Worm (Caenorhabditis elegans): ENCODE measurements around the gene ZK512.1.

ZK512.1 gene

DNA sequence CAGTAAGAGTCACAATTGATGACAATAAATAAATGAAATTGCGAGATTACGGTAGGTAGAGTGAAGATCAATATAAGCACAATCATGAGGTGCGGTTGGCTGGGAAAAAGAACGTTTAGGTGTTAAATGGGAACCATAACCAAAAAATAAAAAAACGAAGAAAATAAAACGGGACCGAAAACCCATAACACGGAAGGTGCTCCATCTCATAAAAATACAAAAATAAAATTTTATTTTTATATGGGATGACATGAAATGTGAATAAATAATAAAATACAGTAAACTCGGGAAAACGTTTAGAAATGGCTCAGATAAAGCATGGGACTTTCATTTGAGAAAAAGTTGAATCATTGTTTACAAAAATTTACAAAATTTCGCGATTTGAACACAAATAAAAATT is 39.2 kb upstream of the ZK512.1 start, which contains the start of gene F02A9.7:
Gene F02A9.7, minus strand, starts transcription at position 101 of the 400 bp plus-strand sequence.
- TF ChIP-seq lin-26 (GFP tag; IDR thresholded peaks at IDR 0.05) (no peak), rpc-1 (optimal IDR thresholded peaks at IDR 0.05) (no peak), rpc-1 (tag; optimal IDR thresholded peaks at IDR 0.05) (no peak), F49E8.2 (tag; optimal IDR thresholded peaks at IDR 0.05; ENCODE audit: insufficient read depth) (no peak), F39B2.1 (GFP tag; IDR thresholded peaks at IDR 0.05) (no peak), rec-8 (tag; optimal IDR thresholded peaks at IDR 0.05) (no peak), nhr-120 (GFP tag; IDR thresholded peaks at IDR 0.05) (no peak), xnd-1 (tag; optimal IDR thresholded peaks at IDR 0.05) (no peak), gei-17 (GFP tag; optimal IDR thresholded peaks at IDR 0.05) (no peak), aptf-3 (GFP tag; IDR thresholded peaks at IDR 0.05) (no peak), ceh-79 (tag; optimal IDR thresholded peaks at IDR 0.05) (no peak), hlh-12 (tag; optimal IDR thresholded peaks at IDR 0.05) (no peak), sdz-38 (tag; optimal IDR thresholded peaks at IDR 0.05) (no peak), C17E4.6 (GFP tag; IDR thresholded peaks at IDR 0.05) (no peak), pbrm-1 (GFP tag; IDR thresholded peaks at IDR 0.05) (no peak)

DNA sequence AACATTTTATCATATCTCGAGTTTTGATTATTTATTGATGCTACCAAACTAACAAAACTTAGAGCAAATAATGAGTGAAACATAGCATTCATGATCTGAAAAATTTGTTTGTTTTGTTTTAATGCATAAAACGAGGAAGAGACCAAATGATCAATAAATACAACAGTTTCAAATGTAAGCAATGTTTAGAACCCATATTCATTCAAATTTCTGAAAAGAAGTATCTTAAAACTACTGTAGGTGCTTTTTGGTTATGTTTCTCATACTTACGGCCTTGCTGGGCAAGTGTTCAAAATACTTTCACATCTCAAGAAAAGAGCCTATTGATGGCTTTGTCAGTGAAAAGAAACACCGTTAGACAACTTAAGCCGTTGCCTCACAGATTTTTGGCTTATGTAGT is 37.0 kb upstream of the ZK512.1 start, which contains the start of gene F02A9.1:
Gene F02A9.1, minus strand, starts transcription at position 101 of the 400 bp plus-strand sequence.
- TF ChIP-seq bed-1 (GFP tag; IDR thresholded peaks at IDR 0.05) = no peak
- TF ChIP-seq madf-10 (tag; optimal IDR thresholded peaks at IDR 0.05) = no peak
- no peak for TF ChIP-seq Y79H2A.3 (GFP tag; conservative IDR thresholded peaks at IDR 0.05)
- no peak for TF ChIP-seq K12H6.12 (tag; optimal IDR thresholded peaks at IDR 0.05)

DNA sequence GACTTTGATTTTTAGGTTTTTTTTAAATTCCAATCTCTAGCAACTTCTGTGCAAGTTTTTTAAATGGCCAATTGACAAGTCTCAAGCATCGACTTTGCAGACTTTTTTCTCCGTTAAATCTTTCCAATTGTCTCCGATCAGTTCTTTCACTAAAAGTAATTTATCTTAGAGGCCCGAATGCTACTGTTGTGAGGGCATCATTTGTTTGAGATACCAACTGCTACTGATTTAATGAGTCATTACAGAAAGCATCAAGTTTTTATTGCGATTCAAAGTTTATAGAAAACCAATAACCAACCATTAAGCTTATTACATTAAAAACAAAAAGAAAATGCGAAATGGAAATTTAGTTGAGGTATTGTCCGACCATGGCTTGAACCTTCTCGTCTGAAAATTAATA is 34.6 kb upstream of the ZK512.1 start:
- TF ChIP-seq lag-1 (GFP tag; IDR thresholded peaks at IDR 0.05) = no peak
- no peak for TF ChIP-seq attf-6 (GFP tag; IDR thresholded peaks at IDR 0.05)

DNA sequence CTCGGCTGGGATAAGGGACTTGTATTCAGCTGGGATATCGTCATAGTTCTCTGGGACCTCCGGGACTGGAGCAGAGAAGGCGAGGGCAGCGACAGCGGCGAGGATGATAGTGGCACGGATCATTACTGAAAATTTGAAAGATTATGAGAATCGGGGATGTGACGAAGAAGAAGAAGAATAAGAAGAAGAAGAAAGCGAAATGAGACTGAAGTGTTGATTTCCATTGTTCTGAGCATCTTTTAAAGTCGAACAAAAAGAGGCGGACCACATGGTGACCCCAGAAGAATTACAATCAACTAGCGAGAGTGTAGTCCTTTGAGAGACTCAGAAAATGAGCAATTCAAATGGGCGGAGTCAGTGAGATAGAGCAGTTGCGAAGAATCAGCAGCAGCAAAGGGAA is 33.7 kb upstream of the ZK512.1 start, which contains the start of gene far-1:
Gene far-1, minus strand, starts transcription at position 125 of the 400 bp plus-strand sequence.
- no peak for TF ChIP-seq attf-3 (GFP tag; conservative IDR thresholded peaks at IDR 0.05)
- TF ChIP-seq ztf-28 (GFP tag; IDR thresholded peaks at IDR 0.05) = no peak
- no peak for TF ChIP-seq bed-1 (GFP tag; IDR thresholded peaks at IDR 0.05)
- TF ChIP-seq atf-7 (tag; optimal IDR thresholded peaks at IDR 0.05) = no peak
- TF ChIP-seq ceh-40 (GFP tag; IDR thresholded peaks at IDR 0.05) = no peak
- TF ChIP-seq ztf-25 (GFP tag; IDR thresholded peaks at IDR 0.05) = no peak
- no peak for TF ChIP-seq B0261.1 (tag; optimal IDR thresholded peaks at IDR 0.05)
- TF ChIP-seq aptf-2 (GFP tag; conservative IDR thresholded peaks at IDR 0.05) = no peak
- no peak for TF ChIP-seq ztf-22 (GFP tag; optimal IDR thresholded peaks at IDR 0.05)
- no peak for TF ChIP-seq D2030.7 (GFP tag; IDR thresholded peaks at IDR 0.05)
- no peak for TF ChIP-seq ztf-6 (GFP tag; IDR thresholded peaks at IDR 0.05)
- no peak for TF ChIP-seq hsf-1 (GFP tag; IDR thresholded peaks at IDR 0.05)
- TF ChIP-seq Y79H2A.3 (GFP tag; conservative IDR thresholded peaks at IDR 0.05) = no peak
- TF ChIP-seq ccch-3 (GFP tag; optimal IDR thresholded peaks at IDR 0.05) = no peak
- no peak for TF ChIP-seq B0019.2 (GFP tag; conservative IDR thresholded peaks at IDR 0.05)
- TF ChIP-seq cebp-1 (GFP tag; IDR thresholded peaks at IDR 0.05) = no peak
- TF ChIP-seq cebp-1 (tag; optimal IDR thresholded peaks at IDR 0.05) = no peak
- no peak for TF ChIP-seq dpl-1 (GFP tag; optimal IDR thresholded peaks at IDR 0.05)
